Worm (Caenorhabditis elegans): ENCODE measurements around the gene K08F8.7.

Gene K08F8.7

DNA sequence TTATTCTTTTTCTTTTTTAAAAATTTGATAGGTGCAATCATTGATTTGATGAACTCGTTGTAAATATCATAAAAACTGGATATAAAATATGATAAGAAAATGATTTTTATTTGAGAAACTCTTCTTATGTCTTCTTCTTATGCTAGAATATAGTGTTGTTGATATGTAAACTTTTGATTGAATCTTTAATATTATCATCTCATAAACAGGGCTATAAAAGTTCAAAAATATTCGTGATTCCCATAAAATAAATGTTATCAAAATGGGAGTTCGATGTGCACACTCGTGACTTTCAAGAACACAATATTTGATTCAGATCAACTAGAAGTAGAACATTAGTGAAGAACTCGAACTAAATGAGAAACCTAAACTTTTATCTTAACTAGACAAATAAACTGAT lies 16.2 kb downstream of the K08F8.7 start (continued):
- no peak for TF ChIP-seq duxl-1 (tag; optimal IDR thresholded peaks at IDR 0.05; ENCODE audit: poor library complexity)
- no peak for TF ChIP-seq Y5F2A.4 (GFP tag; optimal IDR thresholded peaks at IDR 0.05)
- TF ChIP-seq F26F4.8 (GFP tag; conservative IDR thresholded peaks at IDR 0.05): no peak
- TF ChIP-seq daf-16 (GFP tag; optimal IDR thresholded peaks at IDR 0.05): no peak
- TF ChIP-seq daf-16 (tag; optimal IDR thresholded peaks at IDR 0.05): peak; percentile 99
- TF ChIP-seq snpc-1.2 (GFP tag; IDR thresholded peaks at IDR 0.05): no peak
- no peak for TF ChIP-seq unc-62 (GFP tag; optimal IDR thresholded peaks at IDR 0.05 in 1 of 2)
- no peak for TF ChIP-seq unc-62 (tag; optimal IDR thresholded peaks at IDR 0.05)
- no peak for TF ChIP-seq ceh-32 (tag; optimal IDR thresholded peaks at IDR 0.05; ENCODE audit: poor library complexity)
- no peak for TF ChIP-seq mes-2 (tag; optimal IDR thresholded peaks at IDR 0.05; ENCODE audit: poor library complexity, severe bottlenecking)
- TF ChIP-seq ceh-44 (GFP tag; IDR thresholded peaks at IDR 0.05): no peak
- TF ChIP-seq R02D3.7 (tag; optimal IDR thresholded peaks at IDR 0.05): no peak
- TF ChIP-seq dpl-1 (GFP tag; optimal IDR thresholded peaks at IDR 0.05): no peak
- no peak for TF ChIP-seq saeg-2 (GFP tag; IDR thresholded peaks at IDR 0.05)
- TF ChIP-seq daf-8 (GFP tag; IDR thresholded peaks at IDR 0.05): no peak
- TF ChIP-seq egl-27 (tag; optimal IDR thresholded peaks at IDR 0.05): no peak
- no peak for TF ChIP-seq T20F7.1 (GFP tag; optimal IDR thresholded peaks at IDR 0.05)
- TF ChIP-seq D1046.2 (GFP tag; IDR thresholded peaks at IDR 0.05): no peak
- TF ChIP-seq dve-1 (tag; optimal IDR thresholded peaks at IDR 0.05; ENCODE audit: insufficient read depth): peak; percentile 92
- peak; percentile 25 for TF ChIP-seq pqm-1 (tag; optimal IDR thresholded peaks at IDR 0.05)
- TF ChIP-seq lin-29 (GFP tag; IDR thresholded peaks at IDR 0.05): no peak
- no peak for TF ChIP-seq madf-5 (GFP tag; IDR thresholded peaks at IDR 0.05)
- peak; percentile 23 for TF ChIP-seq nhr-10 (tag; optimal IDR thresholded peaks at IDR 0.05)
- TF ChIP-seq Y75B8A.6 (GFP tag; IDR thresholded peaks at IDR 0.05): no peak
- no peak for TF ChIP-seq daf-12 (tag; optimal IDR thresholded peaks at IDR 0.05)
- TF ChIP-seq ces-1 (GFP tag; optimal IDR thresholded peaks at IDR 0.05): no peak
- no peak for TF ChIP-seq lin-1 (GFP tag; IDR thresholded peaks at IDR 0.05)
- no peak for TF ChIP-seq hmg-1.1 (GFP tag; IDR thresholded peaks at IDR 0.05)
- TF ChIP-seq pha-4 (GFP tag; IDR thresholded peaks at IDR 0.05): no peak
- TF ChIP-seq pha-4 (tag; optimal IDR thresholded peaks at IDR 0.05): no peak
- no peak for TF ChIP-seq madf-9 (GFP tag; conservative IDR thresholded peaks at IDR 0.05)
- peak; percentile 64 for TF ChIP-seq nhr-48 (tag; optimal IDR thresholded peaks at IDR 0.05)
- TF ChIP-seq aly-2 (tag; optimal IDR thresholded peaks at IDR 0.05): no peak
- no peak for TF ChIP-seq mxl-3 (GFP tag; optimal IDR thresholded peaks at IDR 0.05)
- no peak for TF ChIP-seq mep-1 (tag; optimal IDR thresholded peaks at IDR 0.05)
- TF ChIP-seq spr-1 (tag; optimal IDR thresholded peaks at IDR 0.05): no peak
- no peak for TF ChIP-seq zag-1 (tag; optimal IDR thresholded peaks at IDR 0.05)
- TF ChIP-seq tag-97 (GFP tag; IDR thresholded peaks at IDR 0.05): no peak
- no peak for TF ChIP-seq hif-1 (tag; optimal IDR thresholded peaks at IDR 0.05)
- TF ChIP-seq F37D6.2 (tag; optimal IDR thresholded peaks at IDR 0.05): no peak
- TF ChIP-seq lin-13 (GFP tag; optimal IDR thresholded peaks at IDR 0.05): no peak
- TF ChIP-seq dmd-8 (GFP tag; IDR thresholded peaks at IDR 0.05): no peak
- no peak for TF ChIP-seq attf-4 (tag; optimal IDR thresholded peaks at IDR 0.05)
- no peak for TF ChIP-seq egl-43 (GFP tag; IDR thresholded peaks at IDR 0.05)
- TF ChIP-seq F49E8.2 (tag; optimal IDR thresholded peaks at IDR 0.05; ENCODE audit: borderline replicate concordance): no peak
- no peak for TF ChIP-seq mdt-29 (GFP tag; IDR thresholded peaks at IDR 0.05)
- no peak for TF ChIP-seq aha-1 (tag)
- no peak for TF ChIP-seq lir-3 (tag; optimal IDR thresholded peaks at IDR 0.05)
- no peak for TF ChIP-seq zip-2 (tag; optimal IDR thresholded peaks at IDR 0.05)
- no peak for TF ChIP-seq spr-3 (GFP tag; optimal IDR thresholded peaks at IDR 0.05)
- peak in 1 of 2 experiments; percentile 34 for TF ChIP-seq mdl-1 (tag; optimal IDR thresholded peaks at IDR 0.05)
- TF ChIP-seq gei-8 (GFP tag; optimal IDR thresholded peaks at IDR 0.05): no peak
- TF ChIP-seq zip-11 (GFP tag; IDR thresholded peaks at IDR 0.05): no peak

Measured in whole organism, L4 larva.